Fruit fly (Drosophila melanogaster) whole organism, embryonic: ENCODE data around the gene DEF8.

ENCODE experiments used
- ATbp ChIP-seq: fragments of 200-800 bp; sonication (Bioruptor generic); optimal IDR thresholded peaks from 2 replicates; lab custom pipeline; 2017; ENCODE audit warnings: missing biosample characterization, mild to moderate bottlenecking, missing genetic modification characterization, missing genetic modification reagents
- Aef1 ChIP-seq: fragments of 200-800 bp; sonication (Bioruptor generic); IDR thresholded peaks from 3 replicates; pipeline ENCODE4 v1.3.6; 2022; ENCODE audit warnings: missing biosample characterization, missing genetic modification characterization
- C15 ChIP-seq: fragments of 200-800 bp; sonication (Bioruptor generic); IDR thresholded peaks from 3 replicates; pipeline ENCODE4 v1.3.6; 2022; ENCODE audit warnings: missing biosample characterization, missing genetic modification characterization
- CG10979 ChIP-seq: fragments of 200-800 bp; sonication (Bioruptor generic); optimal IDR thresholded peaks from 2 replicates; lab custom pipeline; 2018; ENCODE audit warnings: missing biosample characterization, mild to moderate bottlenecking, missing genetic modification characterization, moderate library complexity
- CG11085 ChIP-seq: fragments of 200-800 bp; sonication (Bioruptor generic); IDR thresholded peaks from 2 replicates; pipeline ENCODE4 v1.3.6; 2022; ENCODE audit warnings: missing biosample characterization, missing genetic modification characterization
- CG12104 ChIP-seq: fragments of 200-800 bp; sonication (Bioruptor generic); optimal IDR thresholded peaks from 3 replicates; lab custom pipeline; 2016; ENCODE audit warnings: missing biosample characterization, missing genetic modification characterization
- CG12236 ChIP-seq: fragments of 200-800 bp; sonication (Bioruptor generic); optimal IDR thresholded peaks from 2 replicates; lab custom pipeline; 2016; ENCODE audit warnings: missing biosample characterization, missing genetic modification characterization
- CG12659 ChIP-seq: fragments of 200-800 bp; sonication (Bioruptor generic); optimal IDR thresholded peaks from 3 replicates; lab custom pipeline; 2017; ENCODE audit warnings: mild to moderate bottlenecking, missing biosample characterization, missing genetic modification reagents, missing genetic modification characterization
- CG13775 ChIP-seq: fragments of 200-800 bp; sonication (Bioruptor generic); optimal IDR thresholded peaks from 3 replicates; lab custom pipeline; 2017; ENCODE audit warnings: missing biosample characterization, mild to moderate bottlenecking, missing genetic modification characterization
- CG1602 ChIP-seq: fragments of 200-800 bp; sonication (Bioruptor generic); optimal IDR thresholded peaks from 3 replicates; lab custom pipeline; 2016; ENCODE audit warnings: missing biosample characterization, missing genetic modification characterization
- CG16813 ChIP-seq: fragments of 200-800 bp; sonication (Bioruptor generic); IDR thresholded peaks from 3 replicates; pipeline ENCODE4 v1.3.6; 2022; ENCODE audit warnings: missing biosample characterization, missing genetic modification characterization; ENCODE audit not compliant: partially characterized antibody
- CG17385 ChIP-seq: fragments of 200-800 bp; sonication (Bioruptor generic); optimal IDR thresholded peaks from 3 replicates; lab custom pipeline; 2018; ENCODE audit warnings: missing biosample characterization, mild to moderate bottlenecking, missing genetic modification characterization
- CG18619 ChIP-seq: fragments of 200-800 bp; sonication (Bioruptor generic); optimal IDR thresholded peaks from 3 replicates; lab custom pipeline; 2017; ENCODE audit warnings: missing biosample characterization, mild to moderate bottlenecking, missing genetic modification characterization
- CG33557 ChIP-seq: fragments of 200-800 bp; sonication (Bioruptor generic); optimal IDR thresholded peaks from 2 replicates; lab custom pipeline; 2019; ENCODE audit warnings: missing biosample characterization, mild to moderate bottlenecking, missing genetic modification characterization, moderate library complexity
- CG6791 ChIP-seq: fragments of 200-800 bp; sonication (Bioruptor generic); IDR thresholded peaks from 3 replicates; pipeline ENCODE4 v1.3.6; 2022; ENCODE audit warnings: missing biosample characterization, missing genetic modification characterization; ENCODE audit not compliant: partially characterized antibody
- CG7987 ChIP-seq: fragments of 200-800 bp; sonication (Bioruptor generic); optimal IDR thresholded peaks from 2 replicates; lab custom pipeline; 2018; ENCODE audit warnings: missing biosample characterization, mild to moderate bottlenecking, missing genetic modification characterization, moderate library complexity
- CG8765 ChIP-seq: fragments of 200-800 bp; sonication (Bioruptor generic); IDR thresholded peaks from 2 replicates; pipeline ENCODE4 v1.3.6; 2022; ENCODE audit warnings: missing biosample characterization, missing genetic modification characterization
- E2f1 ChIP-seq: fragments of 200-800 bp; sonication (Bioruptor generic); IDR thresholded peaks from 2 replicates; pipeline ENCODE4 v1.3.6; 2022; ENCODE audit warnings: missing biosample characterization, missing genetic modification characterization
- Ets97D ChIP-seq: fragments of 200-800 bp; sonication (Bioruptor generic); optimal IDR thresholded peaks from 3 replicates; lab custom pipeline; 2016; ENCODE audit warnings: missing biosample characterization, missing genetic modification characterization
- Fer3 ChIP-seq: fragments of 200-800 bp; sonication (Bioruptor generic); optimal IDR thresholded peaks from 2 replicates; lab custom pipeline; 2018; ENCODE audit warnings: missing biosample characterization, mild to moderate bottlenecking, missing genetic modification characterization, moderate library complexity
- Hr3 ChIP-seq: fragments of 200-800 bp; sonication (Bioruptor generic); optimal IDR thresholded peaks from 3 replicates; lab custom pipeline; 2016; ENCODE audit warnings: missing biosample characterization, missing genetic modification characterization
- Hr51 ChIP-seq, 2 experiments: fragments of 200-800 bp; sonication (Bioruptor generic); optimal IDR thresholded peaks; 2 replicates in 1 of 2; 3 replicates in 1 of 2; lab custom pipeline; 2016 to 2018; ENCODE audit warnings: missing biosample characterization in 2 of 2, missing genetic modification characterization in 2 of 2, mild to moderate bottlenecking in 1 of 2, moderate library complexity in 1 of 2
- Mrtf ChIP-seq: fragments of 200-800 bp; sonication (Bioruptor generic); IDR thresholded peaks from 3 replicates; pipeline ENCODE4 v1.3.6; 2022; ENCODE audit warnings: missing biosample characterization, missing genetic modification characterization
- NfI ChIP-seq: fragments of 200-800 bp; sonication (Bioruptor generic); optimal IDR thresholded peaks from 3 replicates; lab custom pipeline; 2018; ENCODE audit warnings: missing biosample characterization, mild to moderate bottlenecking, missing genetic modification characterization, moderate library complexity
- Poxn ChIP-seq: fragments of 200-800 bp; sonication (Bioruptor generic); IDR thresholded peaks from 2 replicates; pipeline ENCODE4 v1.3.6; 2022; ENCODE audit warnings: missing biosample characterization, missing genetic modification characterization
- Rfx ChIP-seq: fragments of 200-800 bp; sonication (Bioruptor generic); IDR thresholded peaks from 2 replicates; pipeline ENCODE4 v1.3.6; 2022; ENCODE audit warnings: missing biosample characterization, missing genetic modification characterization
- Six4 ChIP-seq: fragments of 200-800 bp; sonication (Bioruptor generic); optimal IDR thresholded peaks from 2 replicates; lab custom pipeline; 2016; ENCODE audit warnings: missing biosample characterization, missing genetic modification characterization
- Spps ChIP-seq: fragments of 200-800 bp; sonication (Bioruptor generic); optimal IDR thresholded peaks from 2 replicates; lab custom pipeline; 2018; ENCODE audit warnings: missing biosample characterization, mild to moderate bottlenecking, missing genetic modification characterization
- Ssrp ChIP-seq: fragments of 200-800 bp; sonication (Bioruptor generic); optimal IDR thresholded peaks from 2 replicates; lab custom pipeline; 2018; ENCODE audit warnings: missing biosample characterization, mild to moderate bottlenecking, missing genetic modification characterization, moderate library complexity
- br ChIP-seq: fragments of >200 bp; optimal IDR thresholded peaks from 2 replicates; lab custom pipeline; 2017
- cas ChIP-seq: fragments of 200-800 bp; sonication (Bioruptor generic); IDR thresholded peaks from 2 replicates; pipeline ENCODE4 v1.3.6; 2022; ENCODE audit warnings: missing biosample characterization, missing genetic modification characterization
- gce ChIP-seq: fragments of 200-800 bp; sonication (Bioruptor generic); IDR thresholded peaks from 3 replicates; pipeline ENCODE4 v1.3.6; 2022; ENCODE audit warnings: missing biosample characterization, missing genetic modification characterization
- gcm2 ChIP-seq: fragments of 200-800 bp; sonication (Bioruptor generic); optimal IDR thresholded peaks from 2 replicates; lab custom pipeline; 2016; ENCODE audit warnings: missing biosample characterization, missing genetic modification characterization
- gt ChIP-seq: fragments of 200-800 bp; sonication (Bioruptor generic); IDR thresholded peaks from 2 replicates; pipeline ENCODE4 v1.3.6; 2022; ENCODE audit warnings: missing biosample characterization, missing genetic modification characterization
- insv ChIP-seq, 2 experiments: fragments of 200-800 bp; sonication (Bioruptor generic); optimal IDR thresholded peaks; 3 replicates each; lab custom pipeline; 2016 to 2018; ENCODE audit warnings: missing biosample characterization in 2 of 2, missing genetic modification characterization in 2 of 2
- klu ChIP-seq: fragments of 200-800 bp; sonication (Bioruptor generic); IDR thresholded peaks from 2 replicates; pipeline ENCODE4 v1.3.6; 2022; ENCODE audit warnings: missing biosample characterization, missing genetic modification characterization
- lbe ChIP-seq: fragments of 200-800 bp; sonication (Bioruptor generic); optimal IDR thresholded peaks from 2 replicates; lab custom pipeline; 2016; ENCODE audit warnings: missing biosample characterization, mild to moderate bottlenecking, missing genetic modification characterization
- lilli ChIP-seq: fragments of 200-800 bp; sonication (Bioruptor generic); optimal IDR thresholded peaks from 3 replicates; lab custom pipeline; 2016; ENCODE audit warnings: missing biosample characterization, missing genetic modification characterization
- nom ChIP-seq: fragments of 200-800 bp; sonication (Bioruptor generic); optimal IDR thresholded peaks from 2 replicates; lab custom pipeline; 2017; ENCODE audit warnings: missing biosample characterization, missing genetic modification characterization, mild to moderate bottlenecking, moderate library complexity, missing genetic modification reagents
- org-1 ChIP-seq: fragments of 200-800 bp; sonication (Bioruptor generic); optimal IDR thresholded peaks from 2 replicates; lab custom pipeline; 2017; ENCODE audit warnings: missing biosample characterization, missing genetic modification characterization
- pan ChIP-seq, 4 experiments: fragments of >200 bp in 3 of 4; fragments of 200-800 bp in 1 of 4; sonication (Bioruptor generic) in 1 of 4; optimal IDR thresholded peaks in 3 of 4; IDR thresholded peaks in 1 of 4; 2 replicates each; pipeline versions ENCODE4 v1.3.6 to Lab custom; 2017 to 2022; ENCODE audit warnings: missing biosample characterization in 2 of 4, missing genetic modification characterization in 2 of 4, mixed read lengths in 1 of 4
- pho ChIP-seq: fragments of 200-800 bp; sonication (Bioruptor generic); optimal IDR thresholded peaks from 2 replicates; lab custom pipeline; 2016; ENCODE audit warnings: missing biosample characterization, missing genetic modification characterization
- pros ChIP-seq: fragments of 200-800 bp; sonication (Bioruptor generic); optimal IDR thresholded peaks from 3 replicates; lab custom pipeline; 2019; ENCODE audit warnings: missing biosample characterization, mild to moderate bottlenecking, missing genetic modification characterization, moderate library complexity
- salm ChIP-seq: fragments of 200-800 bp; sonication (Bioruptor generic); optimal IDR thresholded peaks from 2 replicates; lab custom pipeline; 2018; ENCODE audit warnings: missing biosample characterization, mild to moderate bottlenecking, missing genetic modification characterization
- scrt ChIP-seq: fragments of 200-800 bp; sonication (Bioruptor generic); optimal IDR thresholded peaks from 2 replicates; lab custom pipeline; 2018; ENCODE audit warnings: missing biosample characterization, mild to moderate bottlenecking, missing genetic modification characterization, moderate library complexity
- sens-2 ChIP-seq: fragments of 200-800 bp; sonication (Bioruptor generic); IDR thresholded peaks from 2 replicates; pipeline ENCODE4 v1.3.6; 2022; ENCODE audit warnings: missing biosample characterization, missing genetic modification characterization
- unc-4 ChIP-seq: fragments of 200-800 bp; sonication (Bioruptor generic); IDR thresholded peaks from 2 replicates; pipeline ENCODE4 v1.3.6; 2022; ENCODE audit warnings: missing biosample characterization, missing genetic modification characterization; ENCODE audit not compliant: partially characterized antibody
- unpg ChIP-seq: fragments of 200-800 bp; sonication (Bioruptor generic); optimal IDR thresholded peaks from 3 replicates; lab custom pipeline; 2018; ENCODE audit warnings: missing biosample characterization, mild to moderate bottlenecking, missing genetic modification characterization, moderate library complexity
- vfl ChIP-seq: fragments of 200-800 bp; sonication (Bioruptor generic); optimal IDR thresholded peaks from 2 replicates; lab custom pipeline; 2016; ENCODE audit warnings: missing biosample characterization, missing genetic modification characterization

Gene DEF8

DNA sequence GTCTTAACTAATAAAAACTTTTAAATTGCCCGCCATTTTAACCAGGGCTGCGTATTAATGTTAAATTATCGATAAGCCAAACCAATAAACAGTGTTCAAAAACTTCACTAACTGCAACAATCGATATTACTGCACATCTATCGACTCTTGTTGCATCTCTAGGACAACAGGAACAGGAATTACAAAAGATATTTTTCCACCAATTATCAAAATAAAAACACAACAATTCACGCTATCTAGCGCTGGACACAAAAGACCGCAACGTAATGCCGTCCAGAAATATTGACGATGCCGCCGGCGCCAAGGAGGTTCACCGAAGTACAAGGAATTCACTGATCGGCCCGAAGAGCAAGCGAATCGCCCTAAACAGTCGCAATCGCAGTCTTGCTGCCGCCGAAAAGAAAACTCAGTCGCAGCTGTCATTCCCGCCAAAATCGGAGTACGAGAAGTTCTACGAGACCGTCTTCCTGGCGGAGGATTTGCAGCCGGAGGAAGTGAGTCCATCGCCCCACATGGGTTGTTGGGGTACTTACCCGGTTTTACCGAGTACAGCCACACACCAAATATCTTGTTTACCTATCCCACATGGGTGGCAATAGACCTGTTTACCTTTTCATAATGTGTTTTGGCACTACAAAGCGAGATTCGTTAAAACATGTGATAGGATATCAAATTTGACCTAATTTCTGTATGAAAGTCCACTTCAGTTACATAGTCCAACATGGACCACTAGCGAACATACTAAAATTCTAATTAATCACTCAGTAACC, 15.8 kb upstream of the DEF8 start, which contains the start of gene vers (continued):
- peak; percentile 94 for TF ChIP-seq CG6791 (GFP tag; lab: Robert Waterston, UW)
- TF ChIP-seq scrt (GFP tag; lab: Kevin White, UChicago), result no peak
- TF ChIP-seq klu (GFP tag; lab: Robert Waterston, UW), result no peak
- peak; percentile 41 for TF ChIP-seq lbe
- no peak for TF ChIP-seq NfI (GFP tag; lab: Kevin White, UChicago)
- peak; percentile 67; the same call in 1 of the 2 replicates for TF ChIP-seq Rfx (GFP tag; lab: Robert Waterston, UW)
- TF ChIP-seq CG7987 (GFP tag; lab: Kevin White, UChicago), result no peak
- TF ChIP-seq CG10979 (tag; lab: Kevin White, UChicago), result no peak
- TF ChIP-seq ATbp (GFP tag; lab: Kevin White, UChicago), result no peak
- TF ChIP-seq Ssrp (tag; lab: Kevin White, UChicago), result no peak
- TF ChIP-seq CG17385 (GFP tag; lab: Kevin White, UChicago), result no peak
- no peak for TF ChIP-seq sens-2 (GFP tag; lab: Robert Waterston, UW)
- TF ChIP-seq gce, result no peak
- no peak for TF ChIP-seq unpg
- TF ChIP-seq pho (GFP tag; lab: Kevin White, UChicago), result no peak
- TF ChIP-seq Fer3 (tag; lab: Kevin White, UChicago), result no peak
- TF ChIP-seq E2f1 (GFP tag; lab: Robert Waterston, UW), result no peak
- no peak for TF ChIP-seq C15 (GFP tag; lab: Robert Waterston, UW)
- no peak for TF ChIP-seq Hr51 (GFP tag; optimal IDR thresholded peaks at IDR 0.05; lab: Kevin White, UChicago)
- TF ChIP-seq CG12236 (GFP tag; lab: Kevin White, UChicago), result no peak
- no peak for TF ChIP-seq Six4 (GFP tag; lab: Kevin White, UChicago)
- TF ChIP-seq Poxn, result no peak
- TF ChIP-seq unc-4 (GFP tag; lab: Robert Waterston, UW), result peak; percentile 98
- no peak for TF ChIP-seq Spps
- peak; percentile 92 for TF ChIP-seq CG16813 (GFP tag; lab: Robert Waterston, UW)
- no peak for TF ChIP-seq CG13775 (GFP tag; lab: Kevin White, UChicago)
- no peak for TF ChIP-seq CG12104 (GFP tag; lab: Kevin White, UChicago)
- TF ChIP-seq insv (GFP tag; optimal IDR thresholded peaks at IDR 0.05; lab: Kevin White, UChicago), result no peak
- TF ChIP-seq pan (optimal IDR thresholded peaks at IDR 0.05; lab: Kevin White, UChicago), result no peak
- TF ChIP-seq pan (GFP tag; optimal IDR thresholded peaks at IDR 0.05 in 1 of 2, IDR thresholded peaks at IDR 0.05 in 1 of 2), result no peak
- TF ChIP-seq nom (GFP tag; lab: Kevin White, UChicago), result no peak
- TF ChIP-seq gt (GFP tag; lab: Robert Waterston, UW), result no peak
- no peak for TF ChIP-seq CG18619 (GFP tag; lab: Kevin White, UChicago)
- TF ChIP-seq CG11085 (GFP tag; lab: Robert Waterston, UW), result no peak
- no peak for TF ChIP-seq Aef1
- no peak for TF ChIP-seq org-1
- no peak for TF ChIP-seq salm
- no peak for TF ChIP-seq gcm2 (GFP tag; lab: Kevin White, UChicago)
- no peak for TF ChIP-seq br
- TF ChIP-seq pros (GFP tag; lab: Kevin White, UChicago), result no peak
- no peak for TF ChIP-seq CG33557 (GFP tag; lab: Kevin White, UChicago)
- TF ChIP-seq CG12659 (GFP tag; lab: Kevin White, UChicago), result peak; percentile 50
- TF ChIP-seq Mrtf (GFP tag; lab: Robert Waterston, UW), result no peak
- no peak for TF ChIP-seq cas (GFP tag; lab: Robert Waterston, UW)
- no peak for TF ChIP-seq CG8765 (GFP tag; lab: Robert Waterston, UW)
- peak; percentile 12 for TF ChIP-seq vfl
- no peak for TF ChIP-seq CG1602 (GFP tag; lab: Kevin White, UChicago)
- TF ChIP-seq Ets97D (GFP tag; lab: Kevin White, UChicago), result peak; percentile 58
- no peak for TF ChIP-seq Hr3 (GFP tag; lab: Kevin White, UChicago)
- peak; percentile 45 for TF ChIP-seq lilli (GFP tag; lab: Kevin White, UChicago)
